Fruit fly (Drosophila melanogaster) whole organism, pupa: ENCODE measurements around the gene CG10804.

Experiments used
- CG10348 ChIP-seq: fragments of 200-800 bp; sonication (Bioruptor generic); IDR thresholded peaks from 2 replicates; pipeline ENCODE4 v1.3.6; 2022; ENCODE audit warnings: missing biosample characterization, missing genetic modification characterization
- CG12605 ChIP-seq: fragments of 200-800 bp; sonication (Bioruptor generic); IDR thresholded peaks from 2 replicates; pipeline ENCODE4 v1.3.6; 2022; ENCODE audit warnings: missing biosample characterization, missing genetic modification characterization
- CG13204 ChIP-seq: fragments of 200-800 bp; sonication (Bioruptor generic); optimal IDR thresholded peaks from 2 replicates; lab custom pipeline; 2018; ENCODE audit warnings: missing biosample characterization, mild to moderate bottlenecking, missing genetic modification characterization, moderate library complexity
- CG14655 ChIP-seq: fragments of 200-800 bp; sonication (Bioruptor generic); optimal IDR thresholded peaks from 3 replicates; lab custom pipeline; 2017; ENCODE audit warnings: mild to moderate bottlenecking, missing biosample characterization, missing genetic modification reagents, missing genetic modification characterization
- CG15710 ChIP-seq: fragments of 200-800 bp; sonication (Bioruptor generic); optimal IDR thresholded peaks from 2 replicates; lab custom pipeline; 2018; ENCODE audit warnings: missing biosample characterization, mild to moderate bottlenecking, missing genetic modification characterization, moderate library complexity
- CG17806 ChIP-seq: fragments of 200-800 bp; sonication (Bioruptor generic); optimal IDR thresholded peaks from 2 replicates; lab custom pipeline; 2018; ENCODE audit warnings: missing biosample characterization, mild to moderate bottlenecking, missing genetic modification characterization, moderate library complexity
- CG32121 ChIP-seq: fragments of 200-800 bp; sonication (Bioruptor generic); IDR thresholded peaks from 2 replicates; pipeline ENCODE4 v1.3.6; 2022; ENCODE audit warnings: missing biosample characterization, missing genetic modification characterization
- CG34367 ChIP-seq: fragments of 200-800 bp; sonication (Bioruptor generic); optimal IDR thresholded peaks from 2 replicates; lab custom pipeline; 2018; ENCODE audit warnings: missing biosample characterization, mild to moderate bottlenecking, missing genetic modification characterization
- CG4496 ChIP-seq: fragments of 200-800 bp; sonication (Bioruptor generic); IDR thresholded peaks from 3 replicates; pipeline ENCODE4 v1.3.6; 2022; ENCODE audit warnings: missing biosample characterization, missing genetic modification characterization
- CG8159 ChIP-seq: fragments of 200-800 bp; sonication (Bioruptor generic); optimal IDR thresholded peaks from 3 replicates; lab custom pipeline; 2018; ENCODE audit warnings: missing biosample characterization, mild to moderate bottlenecking, missing genetic modification characterization, moderate library complexity
- CG8301 ChIP-seq: fragments of 200-800 bp; sonication (Bioruptor generic); optimal IDR thresholded peaks from 2 replicates; lab custom pipeline; 2018; ENCODE audit warnings: missing biosample characterization, mild to moderate bottlenecking, missing genetic modification characterization
- CG9948 ChIP-seq: fragments of 200-800 bp; sonication (Bioruptor generic); optimal IDR thresholded peaks from 2 replicates; lab custom pipeline; 2018; ENCODE audit warnings: missing biosample characterization, mild to moderate bottlenecking, missing genetic modification characterization, moderate library complexity
- D1 ChIP-seq: fragments of 200-800 bp; sonication (Bioruptor generic); optimal IDR thresholded peaks from 2 replicates; lab custom pipeline; 2018; ENCODE audit warnings: missing biosample characterization, mild to moderate bottlenecking, missing genetic modification characterization, moderate library complexity
- EcR ChIP-seq: fragments of 200-800 bp; sonication (Bioruptor generic); optimal IDR thresholded peaks from 3 replicates; lab custom pipeline; 2019; ENCODE audit warnings: missing biosample characterization, missing genetic modification characterization, mild to moderate bottlenecking, moderate library complexity, missing genetic modification reagents
- Ets98B ChIP-seq: fragments of 200-800 bp; sonication (Bioruptor generic); IDR thresholded peaks from 2 replicates; pipeline ENCODE4 v1.3.6; 2022; ENCODE audit warnings: missing biosample characterization, missing genetic modification characterization
- Pif1A ChIP-seq: fragments of 200-800 bp; sonication (Bioruptor generic); optimal IDR thresholded peaks from 3 replicates; lab custom pipeline; 2016; ENCODE audit warnings: missing biosample characterization, missing genetic modification characterization
- Pif1B ChIP-seq: fragments of 200-800 bp; sonication (Bioruptor generic); optimal IDR thresholded peaks from 3 replicates; lab custom pipeline; 2016; ENCODE audit warnings: missing biosample characterization, missing genetic modification characterization
- Snoo ChIP-seq: fragments of 200-800 bp; sonication (Bioruptor generic); optimal IDR thresholded peaks from 3 replicates; lab custom pipeline; 2017; ENCODE audit warnings: missing biosample characterization, mild to moderate bottlenecking, missing genetic modification characterization, inconsistent platforms
- fd96Ca ChIP-seq: fragments of 200-800 bp; sonication (Bioruptor generic); IDR thresholded peaks from 3 replicates; pipeline ENCODE4 v1.3.6; 2022; ENCODE audit warnings: missing biosample characterization, missing genetic modification characterization
- gl ChIP-seq: fragments of 200-800 bp; sonication (Bioruptor generic); optimal IDR thresholded peaks from 2 replicates; lab custom pipeline; 2018; ENCODE audit warnings: missing biosample characterization, mild to moderate bottlenecking, missing genetic modification characterization
- rn ChIP-seq: fragments of 200-800 bp; sonication (Bioruptor generic); IDR thresholded peaks from 2 replicates; pipeline ENCODE4 v1.3.6; 2022; ENCODE audit warnings: missing biosample characterization, missing genetic modification characterization

Gene CG10804

DNA sequence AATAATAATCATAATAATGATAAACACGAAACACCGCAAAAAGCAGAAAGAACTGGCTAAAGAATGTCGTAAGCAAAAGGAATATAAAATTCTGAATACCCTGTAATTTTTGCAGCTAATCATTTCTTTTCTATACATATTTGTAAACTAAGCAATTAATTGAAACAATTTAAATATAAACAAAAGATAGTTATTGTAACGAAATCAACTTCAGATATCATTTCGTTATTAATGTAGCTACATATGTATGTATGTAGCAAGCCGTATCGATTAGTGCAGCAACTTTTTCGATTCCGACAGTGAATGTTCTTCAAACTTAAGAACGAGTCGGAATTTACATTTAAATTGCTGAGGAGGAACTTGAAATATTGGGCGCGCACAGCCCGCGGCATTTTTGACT, 8.5 kb downstream of the CG10804 start:
- TF ChIP-seq CG32121 (GFP tag; lab: Robert Waterston, UW) (no peak), CG8301 (no peak), Pif1B (GFP tag; lab: Kevin White, UChicago) (no peak), CG34367 (no peak), rn (GFP tag; lab: Robert Waterston, UW) (no peak), CG15710 (tag; lab: Kevin White, UChicago) (peak; percentile 10)

DNA sequence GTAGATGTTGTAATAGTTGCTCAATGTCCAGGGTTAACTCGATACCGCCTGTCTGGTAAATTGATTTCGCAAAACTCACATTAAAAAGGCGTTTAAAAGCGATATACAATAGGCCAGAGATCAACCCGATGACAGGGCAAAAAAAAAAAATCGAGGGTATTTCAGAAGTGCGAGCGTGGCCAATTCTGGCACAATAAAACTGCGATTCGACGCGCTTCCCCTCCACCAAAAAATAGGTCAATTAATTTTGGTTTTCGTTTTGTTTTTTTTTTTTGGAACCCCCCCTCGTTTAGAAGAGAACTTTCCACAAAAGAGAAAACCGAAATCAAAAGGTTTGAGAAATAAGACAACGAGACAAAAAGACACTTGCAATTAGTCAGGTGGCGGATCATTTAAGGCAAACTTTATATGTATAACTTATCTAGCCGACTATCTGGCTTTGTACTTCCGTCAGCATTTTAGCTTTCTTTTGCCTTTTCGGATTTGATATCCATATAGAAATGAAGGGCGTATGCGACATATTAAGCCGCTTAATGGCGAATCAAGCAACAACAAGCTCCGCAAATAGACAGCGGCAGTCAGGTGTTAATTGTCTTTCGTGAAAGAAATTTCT, 11.5 kb downstream of the CG10804 start:
- no peak for TF ChIP-seq CG9948 (tag; lab: Kevin White, UChicago)
- no peak for TF ChIP-seq Snoo
- TF ChIP-seq D1 (tag; lab: Kevin White, UChicago): no peak
- no peak for TF ChIP-seq CG8301

DNA sequence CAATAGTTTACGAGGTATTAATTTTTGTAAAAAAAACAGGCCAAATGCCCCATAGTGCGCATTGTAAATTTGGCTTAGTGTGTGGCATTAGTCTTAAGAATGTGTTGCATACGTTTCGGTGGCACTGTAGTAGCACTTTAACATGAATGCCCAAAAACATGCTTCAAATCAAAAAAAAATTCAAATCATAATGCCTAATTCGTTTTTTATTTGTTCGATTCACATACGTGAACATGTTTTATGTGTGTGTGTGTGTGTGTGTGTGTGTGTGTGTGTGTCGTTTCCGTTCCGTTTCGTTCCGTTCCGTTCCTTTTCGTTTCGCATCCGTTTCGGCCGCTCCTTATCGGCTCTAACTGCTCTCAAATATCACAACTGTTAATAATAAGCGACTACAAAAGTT, 16.6 kb downstream of the CG10804 start:
- TF ChIP-seq CG12605 (GFP tag; lab: Robert Waterston, UW) (peak; percentile 28; the same call in 1 of the 2 replicates), Pif1B (GFP tag; lab: Kevin White, UChicago) (no peak)

- TF ChIP-seq CG14655 (GFP tag; lab: Kevin White, UChicago) (no peak), CG32121 (GFP tag; lab: Robert Waterston, UW) (no peak), CG13204 (GFP tag; lab: Kevin White, UChicago) (no peak), D1 (tag; lab: Kevin White, UChicago) (no peak), CG10348 (GFP tag; lab: Robert Waterston, UW) (no peak), CG9948 (tag; lab: Kevin White, UChicago) (no peak)
Observed at dm6 chrX:3463944-3464343, 18.2 kb downstream of the CG10804 start, which contains the start of gene CG16781. TSS of gene CG16781 (minus strand) at chrX:3464044.

DNA sequence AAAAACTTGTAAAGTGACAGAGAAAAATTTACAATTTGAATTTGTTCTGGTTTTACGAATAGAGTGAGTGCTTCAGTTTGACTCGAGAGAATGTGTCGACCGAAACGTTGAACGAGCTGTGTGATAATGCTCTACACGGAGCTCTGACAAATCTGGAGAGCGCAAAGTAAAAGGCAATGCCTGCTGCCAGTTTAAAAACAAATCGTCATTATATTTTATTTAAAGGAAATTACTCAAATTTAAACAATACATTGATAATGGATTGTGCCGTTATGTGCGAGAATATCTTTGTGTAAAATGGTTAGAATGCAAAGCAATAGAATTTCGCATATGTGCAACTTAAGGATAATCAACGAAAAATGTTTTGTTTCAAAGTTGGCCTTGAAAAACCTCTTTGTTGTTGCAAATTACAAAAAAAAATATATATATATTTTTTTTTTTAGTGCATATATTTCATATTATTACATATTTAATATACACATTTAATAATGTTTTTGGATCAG, 21.9 kb downstream of the CG10804 start, which contains the start of the genes CG16782 and CG10801:
CG16782 (minus strand) TSS at position 101 of the 503 bp plus-strand sequence.
CG10801 (plus strand) TSS at position 453 of the 503 bp plus-strand sequence.
- TF ChIP-seq gl (tag; lab: Kevin White, UChicago) (no peak), CG4496 (GFP tag; lab: Robert Waterston, UW) (no peak), CG8159 (tag; lab: Kevin White, UChicago) (no peak)
- TF ChIP-seq, all 21 proteins: peak for 0

DNA sequence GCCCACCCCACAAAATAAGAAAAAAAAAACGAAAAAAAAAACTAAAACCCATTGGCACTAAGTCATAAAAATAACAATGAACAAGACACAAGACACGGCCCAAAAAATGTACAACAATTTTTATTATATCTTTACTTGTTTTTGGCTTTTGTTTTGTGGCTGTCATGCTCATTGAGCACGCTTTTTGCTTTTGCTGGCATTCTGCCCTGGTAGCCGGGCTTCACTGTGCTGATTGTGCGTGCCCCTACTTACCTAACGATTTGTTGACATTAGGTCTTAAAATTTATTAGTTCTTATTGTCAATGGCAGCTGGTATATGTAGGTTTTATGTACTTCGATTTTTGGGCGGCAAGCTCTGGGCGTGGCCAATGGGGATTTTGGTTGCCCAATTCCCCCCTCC, 23.6 kb downstream of the CG10804 start:
- no peak for TF ChIP-seq CG9948 (tag; lab: Kevin White, UChicago)
- TF ChIP-seq CG32121 (GFP tag; lab: Robert Waterston, UW): no peak
- no peak for TF ChIP-seq Snoo
- no peak for TF ChIP-seq CG12605 (GFP tag; lab: Robert Waterston, UW)
- no peak for TF ChIP-seq EcR
- no peak for TF ChIP-seq CG14655 (GFP tag; lab: Kevin White, UChicago)
- TF ChIP-seq, all 21 proteins: peak for 0

- TF ChIP-seq CG4496 (GFP tag; lab: Robert Waterston, UW) (peak; percentile 49; the same call in 2 of the 3 replicates), CG17806 (tag; lab: Kevin White, UChicago) (no peak), Pif1B (GFP tag; lab: Kevin White, UChicago) (no peak), Snoo (no peak), CG8301 (no peak), CG9948 (tag; lab: Kevin White, UChicago) (no peak), fd96Ca (GFP tag; lab: Robert Waterston, UW) (no peak), CG34367 (no peak), EcR (no peak), Pif1A (GFP tag; lab: Kevin White, UChicago) (no peak), gl (tag; lab: Kevin White, UChicago) (no peak), CG10348 (GFP tag; lab: Robert Waterston, UW) (no peak), CG13204 (GFP tag; lab: Kevin White, UChicago) (no peak), CG8159 (tag; lab: Kevin White, UChicago) (no peak), CG14655 (GFP tag; lab: Kevin White, UChicago) (peak; percentile 11), CG32121 (GFP tag; lab: Robert Waterston, UW) (peak; percentile 30; the same call in 1 of the 2 replicates), Ets98B (GFP tag; lab: Robert Waterston, UW) (peak; percentile 29; the same call in 1 of the 2 replicates)
Observed at dm6 chrX:3457518-3457917, 24.6 kb downstream of the CG10804 start.
